Worm (Caenorhabditis elegans) whole organism, early embryonic: Measurements from ENCODE around the gene C09G12.17.

Experiments
- B0310.2 ChIP-seq: sonication (generic microtip); optimal IDR thresholded peaks from 2 replicates; lab custom pipeline; 2016; ENCODE audit warnings: mild to moderate bottlenecking, missing genetic modification characterization, missing compliant biosample characterization
- F13C5.2 ChIP-seq: sonication (generic microtip); optimal IDR thresholded peaks from 2 replicates; lab custom pipeline; 2017; ENCODE audit warnings: mild to moderate bottlenecking, missing genetic modification characterization, inconsistent platforms, missing compliant biosample characterization
- ama-1 ChIP-seq: fragments of 150-350 bp; optimal IDR thresholded peaks from 2 replicates; lab custom pipeline; 2014
- ceh-13 ChIP-seq: fragments of 200-800 bp; sonication (Bioruptor generic); optimal IDR thresholded peaks from 2 replicates; lab custom pipeline; 2018; ENCODE audit warnings: mild to moderate bottlenecking, missing genetic modification characterization, missing compliant biosample characterization
- ceh-36 ChIP-seq: sonication (generic microtip); optimal IDR thresholded peaks from 2 replicates; lab custom pipeline; 2016; ENCODE audit warnings: missing genetic modification characterization, inconsistent platforms, missing compliant biosample characterization
- ets-7 ChIP-seq: sonication (generic microtip); optimal IDR thresholded peaks from 2 replicates; lab custom pipeline; 2016; ENCODE audit warnings: missing genotype, missing genetic modification characterization, missing compliant biosample characterization
- hmbx-1 ChIP-seq: sonication (generic microtip); optimal IDR thresholded peaks from 2 replicates; lab custom pipeline; 2016; ENCODE audit warnings: mild to moderate bottlenecking, missing genetic modification characterization, missing compliant biosample characterization
- hmg-4 ChIP-seq: fragments of 200-800 bp; sonication (Bioruptor generic); optimal IDR thresholded peaks from 2 replicates; lab custom pipeline; 2018; ENCODE audit warnings: mild to moderate bottlenecking, missing genetic modification characterization, missing compliant biosample characterization
- pes-1 ChIP-seq: fragments of 200-800 bp; sonication (Bioruptor generic); IDR thresholded peaks from 2 replicates; pipeline ENCODE4 v1.3.6; 2022; ENCODE audit warnings: missing genetic modification reagents, missing genetic modification characterization, missing compliant biosample characterization
- scrt-1 ChIP-seq: fragments of 200-800 bp; sonication (Bioruptor generic); IDR thresholded peaks from 2 replicates; pipeline ENCODE4 v1.3.6; 2022; ENCODE audit warnings: missing genetic modification characterization, missing compliant biosample characterization
- sea-1 ChIP-seq: fragments of 200-800 bp; sonication (Bioruptor generic); conservative IDR thresholded peaks from 2 replicates; pipeline ENCODE4 v1.3.6; 2022; ENCODE audit warnings: missing genetic modification characterization, missing compliant biosample characterization
- tbx-37 ChIP-seq: fragments of 200-800 bp; sonication (Bioruptor generic); conservative IDR thresholded peaks from 2 replicates; pipeline ENCODE4 v1.3.6; 2022; ENCODE audit warnings: missing genetic modification reagents, missing genetic modification characterization, missing compliant biosample characterization
- tra-4 ChIP-seq: sonication (generic microtip); optimal IDR thresholded peaks from 2 replicates; lab custom pipeline; 2017; ENCODE audit warnings: missing genetic modification characterization, missing compliant biosample characterization

- TF ChIP-seq ama-1 (lab: Kevin White, UChicago) (no peak), scrt-1 (GFP tag; lab: Robert Waterston, UW) (no peak), ceh-36 (tag; lab: Kevin White, UChicago) (no peak), sea-1 (GFP tag; lab: Robert Waterston, UW) (no peak), pes-1 (GFP tag; lab: Robert Waterston, UW) (no peak), hmg-4 (GFP tag; lab: Kevin White, UChicago) (no peak), tra-4 (tag; lab: Kevin White, UChicago) (no peak), ets-7 (tag; lab: Kevin White, UChicago) (no peak), hmbx-1 (no peak), B0310.2 (tag; lab: Kevin White, UChicago) (no peak), F13C5.2 (no peak), tbx-37 (GFP tag; lab: Robert Waterston, UW) (no peak), ceh-13 (GFP tag; lab: Kevin White, UChicago) (no peak)
Measured at ce11 chrIV:3501981-3502736, 5.9 kb upstream of the C09G12.17 start.
